Worm (Caenorhabditis elegans): ENCODE data around the gene kdp-1.

The kdp-1 gene

DNA sequence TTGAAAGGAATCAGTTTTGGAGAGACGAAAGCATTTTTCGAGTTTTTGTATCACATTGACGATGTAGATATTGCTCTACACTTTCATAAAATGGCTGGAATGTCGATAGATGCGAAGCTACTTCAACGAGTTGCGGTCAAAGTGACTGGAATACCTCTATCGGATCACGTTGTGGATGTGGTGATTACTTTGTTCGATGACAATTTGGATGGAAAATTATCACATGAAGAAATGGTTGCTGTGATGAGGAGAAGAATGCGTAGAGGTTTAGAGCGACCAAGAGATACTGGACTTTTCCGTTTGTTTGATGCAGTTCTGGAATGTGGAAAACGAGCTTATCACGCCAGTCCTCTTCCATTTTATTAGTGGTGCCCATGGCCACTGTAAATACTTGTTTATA lies 340 bp upstream of the kdp-1 start:
- TF ChIP-seq dmd-4 (tag; optimal IDR thresholded peaks at IDR 0.05): no peak
- TF ChIP-seq nhr-11 (tag; optimal IDR thresholded peaks at IDR 0.05): no peak
- no peak for TF ChIP-seq unc-62 (GFP tag; optimal IDR thresholded peaks at IDR 0.05)
- TF ChIP-seq nhr-10 (tag; optimal IDR thresholded peaks at IDR 0.05): no peak
- TF ChIP-seq Y55F3AM.14 (GFP tag; optimal IDR thresholded peaks at IDR 0.05): no peak
- no peak for TF ChIP-seq F13H6.1 (tag; optimal IDR thresholded peaks at IDR 0.05)
- no peak for TF ChIP-seq lin-11 (tag; optimal IDR thresholded peaks at IDR 0.05)
- TF ChIP-seq mbf-1 (tag; optimal IDR thresholded peaks at IDR 0.05): no peak
- TF ChIP-seq unc-39 (tag; optimal IDR thresholded peaks at IDR 0.05): no peak
- no peak for TF ChIP-seq nhr-25 (tag; optimal IDR thresholded peaks at IDR 0.05)
- TF ChIP-seq lin-13 (GFP tag; optimal IDR thresholded peaks at IDR 0.05): no peak

- TF ChIP-seq F13H6.1 (tag; optimal IDR thresholded peaks at IDR 0.05) (no peak), ztf-4 (tag; optimal IDR thresholded peaks at IDR 0.05) (no peak), aly-2 (tag; optimal IDR thresholded peaks at IDR 0.05) (no peak), lin-11 (tag; optimal IDR thresholded peaks at IDR 0.05) (no peak), nhr-6 (tag; optimal IDR thresholded peaks at IDR 0.05) (no peak), crh-2 (tag; optimal IDR thresholded peaks at IDR 0.05) (no peak), blmp-1 (tag; optimal IDR thresholded peaks at IDR 0.05; ENCODE audit: insufficient read depth) (no peak), unc-55 (GFP tag; optimal IDR thresholded peaks at IDR 0.05) (no peak)
Measured at ce11 chrIV:13300591-13300990, 603 bp downstream of the kdp-1 start, which contains the start of gene csn-6. Gene csn-6, plus strand, starts transcription at chrIV:13300824.

DNA sequence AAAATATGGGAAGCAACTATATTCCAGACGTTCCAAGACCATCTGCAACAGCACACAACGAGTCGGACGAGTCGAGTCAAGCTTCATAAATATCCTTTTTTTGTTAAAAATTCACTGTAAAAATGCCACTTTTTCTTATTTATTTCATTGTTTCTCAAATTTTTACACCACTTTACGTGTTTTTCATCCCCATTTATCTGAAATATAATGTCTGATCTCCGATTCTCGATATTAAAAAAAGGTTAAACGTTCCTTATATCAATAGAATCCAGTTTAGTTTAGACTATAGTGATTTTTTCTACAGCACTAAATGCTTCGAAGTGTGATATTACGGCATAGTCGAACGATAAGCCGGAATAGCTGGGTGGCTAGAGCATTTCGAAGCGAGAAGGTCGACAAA lies 3.5 kb downstream of the kdp-1 start, which contains the start of gene Y67H2A.7:
Gene Y67H2A.7, plus strand, starts transcription at position 301 of the 400 bp plus-strand sequence.
- TF ChIP-seq C34F6.9 (tag; optimal IDR thresholded peaks at IDR 0.05) (no peak), R02D3.7 (tag; optimal IDR thresholded peaks at IDR 0.05) (no peak), nhr-77 (tag; optimal IDR thresholded peaks at IDR 0.05) (no peak), mab-5 (tag; optimal IDR thresholded peaks at IDR 0.05) (no peak), ZK546.5 (tag; optimal IDR thresholded peaks at IDR 0.05) (no peak), peb-1 (tag; optimal IDR thresholded peaks at IDR 0.05) (no peak), fos-1 (tag; optimal IDR thresholded peaks at IDR 0.05) (no peak), sma-9 (GFP tag; optimal IDR thresholded peaks at IDR 0.05) (no peak), sma-9 (tag; optimal IDR thresholded peaks at IDR 0.05) (no peak), nhr-10 (tag; optimal IDR thresholded peaks at IDR 0.05) (no peak), sem-4 (tag; optimal IDR thresholded peaks at IDR 0.05) (no peak), crh-2 (tag; optimal IDR thresholded peaks at IDR 0.05) (no peak), lsy-2 (tag; optimal IDR thresholded peaks at IDR 0.05) (no peak), ztf-4 (tag; optimal IDR thresholded peaks at IDR 0.05) (no peak), lin-11 (tag; optimal IDR thresholded peaks at IDR 0.05) (no peak), ceh-16 (tag; optimal IDR thresholded peaks at IDR 0.05) (no peak), lin-13 (GFP tag; optimal IDR thresholded peaks at IDR 0.05) (no peak), dmd-4 (tag; optimal IDR thresholded peaks at IDR 0.05) (no peak), ceh-82 (tag; optimal IDR thresholded peaks at IDR 0.05) (no peak), mdl-1 (tag; optimal IDR thresholded peaks at IDR 0.05) (no peak), unc-55 (GFP tag; optimal IDR thresholded peaks at IDR 0.05) (no peak)

- TF ChIP-seq C34F6.9 (tag; optimal IDR thresholded peaks at IDR 0.05) (no peak), ama-1 (optimal IDR thresholded peaks at IDR 0.05) (no peak), ceh-82 (tag; optimal IDR thresholded peaks at IDR 0.05) (no peak), lin-13 (GFP tag; optimal IDR thresholded peaks at IDR 0.05) (no peak), aly-2 (tag; optimal IDR thresholded peaks at IDR 0.05) (no peak), unc-55 (GFP tag; optimal IDR thresholded peaks at IDR 0.05) (peak; percentile 17), ZK546.5 (tag; optimal IDR thresholded peaks at IDR 0.05) (no peak), fos-1 (tag; optimal IDR thresholded peaks at IDR 0.05) (no peak)
Measured at ce11 chrIV:13304786-13305185, 4.8 kb downstream of the kdp-1 start.

- TF ChIP-seq elt-1 (tag; optimal IDR thresholded peaks at IDR 0.05): no peak
- TF ChIP-seq ceh-82 (tag; optimal IDR thresholded peaks at IDR 0.05): no peak
- TF ChIP-seq aly-2 (tag; optimal IDR thresholded peaks at IDR 0.05): no peak
- no peak for TF ChIP-seq nhr-129 (tag; optimal IDR thresholded peaks at IDR 0.05)
- no peak for TF ChIP-seq lin-11 (tag; optimal IDR thresholded peaks at IDR 0.05)
- TF ChIP-seq skn-1 (tag; optimal IDR thresholded peaks at IDR 0.05): no peak
- no peak for TF ChIP-seq nhr-11 (tag; optimal IDR thresholded peaks at IDR 0.05)
- TF ChIP-seq ztf-1 (GFP tag; conservative IDR thresholded peaks at IDR 0.05): no peak
Measured at ce11 chrIV:13309636-13310035, 9.6 kb downstream of the kdp-1 start.
